Worm (Caenorhabditis elegans) whole organism, late embryonic: Measurements from ENCODE around the gene F08B4.8.

ENCODE experiments used
- ceh-2 ChIP-seq: sonication (generic microtip); optimal IDR thresholded peaks from 2 replicates; lab custom pipeline; 2016; ENCODE audit warnings: missing genotype, missing genetic modification characterization, missing compliant biosample characterization
- ceh-24 ChIP-seq: sonication (generic microtip); optimal IDR thresholded peaks from 2 replicates; lab custom pipeline; 2016; ENCODE audit warnings: mild to moderate bottlenecking, missing genetic modification characterization, missing compliant biosample characterization
- ceh-9 ChIP-seq: sonication (generic microtip); optimal IDR thresholded peaks from 2 replicates; lab custom pipeline; 2016; ENCODE audit warnings: mild to moderate bottlenecking, missing genetic modification characterization, inconsistent platforms, missing compliant biosample characterization
- elt-2 ChIP-seq: sonication (generic microtip); optimal IDR thresholded peaks from 2 replicates; lab custom pipeline; 2016; ENCODE audit warnings: missing genetic modification reagents, missing genetic modification characterization, missing compliant biosample characterization
- elt-4 ChIP-seq: sonication (generic microtip); optimal IDR thresholded peaks from 2 replicates; lab custom pipeline; 2016; ENCODE audit warnings: missing genetic modification characterization, missing compliant biosample characterization
- fkh-10 ChIP-seq: fragments of 150-350 bp; optimal IDR thresholded peaks from 2 replicates; lab custom pipeline; 2014; ENCODE audit warnings: missing biosample characterization, missing genetic modification reagents, missing genetic modification characterization
- gmeb-2 ChIP-seq: sonication (generic microtip); optimal IDR thresholded peaks from 2 replicates; lab custom pipeline; 2016; ENCODE audit warnings: missing genetic modification characterization, inconsistent platforms, missing compliant biosample characterization
- nfya-1 ChIP-seq: sonication (generic microtip); optimal IDR thresholded peaks from 2 replicates; lab custom pipeline; 2017; ENCODE audit warnings: missing genetic modification characterization, mild to moderate bottlenecking, missing compliant biosample characterization, antibody characterized with exemption, moderate library complexity
- npax-4 ChIP-seq: sonication (generic microtip); optimal IDR thresholded peaks from 2 replicates; lab custom pipeline; 2016; ENCODE audit warnings: missing genetic modification characterization, missing compliant biosample characterization
- pha-4 ChIP-seq: fragments of 150-350 bp; optimal IDR thresholded peaks from 2 replicates; lab custom pipeline; 2018; ENCODE audit warnings: missing biosample characterization, missing genetic modification reagents, missing genetic modification characterization
- pqm-1 ChIP-seq: sonication (generic microtip); optimal IDR thresholded peaks from 2 replicates; lab custom pipeline; 2016; ENCODE audit warnings: missing genetic modification characterization, missing compliant biosample characterization
- sox-2 ChIP-seq: fragments of 200-800 bp; sonication (Bioruptor generic); IDR thresholded peaks from 2 replicates; pipeline ENCODE4 v1.3.6; 2022; ENCODE audit warnings: missing genetic modification reagents, missing genetic modification characterization, missing compliant biosample characterization

ce11 chrIV:8708046-8708445, 30.6 kb downstream of the F08B4.8 start:
- no peak for TF ChIP-seq sox-2 (GFP tag; lab: Robert Waterston, UW)
- no peak for TF ChIP-seq ceh-9 (tag; lab: Kevin White, UChicago)
- TF ChIP-seq pqm-1 (tag; lab: Kevin White, UChicago), result no peak
- TF ChIP-seq nfya-1 (tag; lab: Kevin White, UChicago), result no peak
- TF ChIP-seq gmeb-2, result no peak
- no peak for TF ChIP-seq elt-2 (tag; lab: Kevin White, UChicago)
- no peak for TF ChIP-seq npax-4 (tag; lab: Kevin White, UChicago)
- no peak for TF ChIP-seq fkh-10 (GFP tag; lab: Kevin White, UChicago)
- TF ChIP-seq ceh-24, result no peak
- no peak for TF ChIP-seq ceh-2 (tag; lab: Kevin White, UChicago)
- no peak for TF ChIP-seq elt-4 (tag; lab: Kevin White, UChicago)
- no peak for TF ChIP-seq pha-4 (tag; lab: Kevin White, UChicago)
